Worm (Caenorhabditis elegans): ENCODE results near the gene fip-3.

DNA sequence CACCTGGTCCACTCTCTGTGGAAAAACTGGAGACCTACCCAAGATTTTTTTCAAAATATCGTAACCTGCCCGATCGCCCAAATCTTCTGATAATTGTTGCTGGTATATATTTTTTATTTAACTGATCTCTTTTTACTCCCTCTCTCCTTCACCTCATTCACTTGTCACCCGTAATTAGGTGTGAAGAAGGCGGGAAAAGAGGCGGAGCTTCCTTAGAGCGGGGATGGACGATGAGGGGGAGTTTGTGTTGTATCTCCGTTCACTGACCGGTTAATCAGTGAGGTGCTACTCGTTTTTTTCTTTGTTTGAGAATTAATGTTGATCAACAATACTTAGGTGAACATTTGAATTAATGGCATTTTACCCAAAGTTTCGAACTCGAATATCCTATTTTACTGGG is 33.1 kb upstream of the fip-3 start, which contains the start of gene ceh-16:
- TF ChIP-seq unc-62 (GFP tag; optimal IDR thresholded peaks at IDR 0.05) (no peak), pha-4 (tag; optimal IDR thresholded peaks at IDR 0.05) (no peak), ces-1 (GFP tag; optimal IDR thresholded peaks at IDR 0.05) (no peak), nhr-28 (tag; optimal IDR thresholded peaks at IDR 0.05) (no peak), ztf-11 (tag; optimal IDR thresholded peaks at IDR 0.05) (no peak)

All from whole organism, mixed stage, embryonic.